Worm (Caenorhabditis elegans) whole organism, late embryonic: Measurements from ENCODE around the gene Y51A2D.13.

Experiments
- C08G9.2 ChIP-seq: sonication (generic microtip); optimal IDR thresholded peaks from 2 replicates; lab custom pipeline; 2016; ENCODE audit warnings: mild to moderate bottlenecking, missing genetic modification characterization, moderate library complexity, missing compliant biosample characterization
- F13H6.1 ChIP-seq: sonication (generic microtip); optimal IDR thresholded peaks from 2 replicates; lab custom pipeline; 2016; ENCODE audit warnings: missing genetic modification characterization, missing compliant biosample characterization
- ahr-1 ChIP-seq: sonication (generic microtip); optimal IDR thresholded peaks from 2 replicates; lab custom pipeline; 2016; ENCODE audit warnings: missing genetic modification characterization, missing compliant biosample characterization
- ama-1 ChIP-seq: fragments of 150-350 bp; optimal IDR thresholded peaks from 2 replicates; lab custom pipeline; 2014
- ceh-14 ChIP-seq: sonication (generic microtip); optimal IDR thresholded peaks from 2 replicates; lab custom pipeline; 2016; ENCODE audit warnings: missing genotype, missing genetic modification characterization, missing compliant biosample characterization
- ceh-18 ChIP-seq: sonication (generic microtip); optimal IDR thresholded peaks from 2 replicates; lab custom pipeline; 2016; ENCODE audit warnings: missing genetic modification characterization, missing compliant biosample characterization
- ceh-2 ChIP-seq: sonication (generic microtip); optimal IDR thresholded peaks from 2 replicates; lab custom pipeline; 2016; ENCODE audit warnings: missing genotype, missing genetic modification characterization, missing compliant biosample characterization
- ceh-24 ChIP-seq: sonication (generic microtip); optimal IDR thresholded peaks from 2 replicates; lab custom pipeline; 2016; ENCODE audit warnings: mild to moderate bottlenecking, missing genetic modification characterization, missing compliant biosample characterization
- ceh-31 ChIP-seq: sonication (generic microtip); optimal IDR thresholded peaks from 2 replicates; lab custom pipeline; 2016; ENCODE audit warnings: missing genetic modification characterization, missing compliant biosample characterization
- ceh-45 ChIP-seq: fragments of 200-800 bp; sonication (Bioruptor generic); IDR thresholded peaks from 2 replicates; pipeline ENCODE4 v1.3.6; 2022; ENCODE audit warnings: missing genetic modification reagents, missing genetic modification characterization, missing compliant biosample characterization
- ceh-48 ChIP-seq: sonication (generic microtip); optimal IDR thresholded peaks from 2 replicates; lab custom pipeline; 2016; ENCODE audit warnings: missing genetic modification characterization, inconsistent platforms, missing compliant biosample characterization
- ceh-6 ChIP-seq: fragments of 200-800 bp; sonication (Bioruptor generic); optimal IDR thresholded peaks from 2 replicates; lab custom pipeline; 2018; ENCODE audit warnings: mild to moderate bottlenecking, missing genetic modification characterization, missing compliant biosample characterization
- ceh-9 ChIP-seq: sonication (generic microtip); optimal IDR thresholded peaks from 2 replicates; lab custom pipeline; 2016; ENCODE audit warnings: mild to moderate bottlenecking, missing genetic modification characterization, inconsistent platforms, missing compliant biosample characterization
- dmd-4 ChIP-seq: sonication (generic microtip); optimal IDR thresholded peaks from 2 replicates; lab custom pipeline; 2016; ENCODE audit warnings: borderline replicate concordance, missing genetic modification characterization, missing compliant biosample characterization
- dve-1 ChIP-seq: sonication (generic microtip); optimal IDR thresholded peaks from 2 replicates; lab custom pipeline; 2017; ENCODE audit warnings: antibody characterized with exemption, mild to moderate bottlenecking, missing genetic modification characterization, missing compliant biosample characterization
- elt-2 ChIP-seq: sonication (generic microtip); optimal IDR thresholded peaks from 2 replicates; lab custom pipeline; 2016; ENCODE audit warnings: missing genetic modification reagents, missing genetic modification characterization, missing compliant biosample characterization
- eyg-1 ChIP-seq: sonication (generic microtip); optimal IDR thresholded peaks from 2 replicates; lab custom pipeline; 2016; ENCODE audit warnings: missing genotype, missing genetic modification characterization, missing compliant biosample characterization
- fax-1 ChIP-seq: sonication (generic microtip); optimal IDR thresholded peaks from 2 replicates; lab custom pipeline; 2016; ENCODE audit warnings: missing genotype, missing genetic modification characterization, missing compliant biosample characterization
- fkh-10 ChIP-seq: fragments of 150-350 bp; optimal IDR thresholded peaks from 2 replicates; lab custom pipeline; 2014; ENCODE audit warnings: missing biosample characterization, missing genetic modification reagents, missing genetic modification characterization
- gmeb-2 ChIP-seq: sonication (generic microtip); optimal IDR thresholded peaks from 2 replicates; lab custom pipeline; 2016; ENCODE audit warnings: missing genetic modification characterization, inconsistent platforms, missing compliant biosample characterization
- hlh-13 ChIP-seq: fragments of 200-800 bp; sonication (Bioruptor generic); optimal IDR thresholded peaks from 2 replicates; lab custom pipeline; 2018; ENCODE audit warnings: mild to moderate bottlenecking, missing genetic modification characterization, missing compliant biosample characterization
- hlh-30 ChIP-seq: sonication (generic microtip); optimal IDR thresholded peaks from 2 replicates; lab custom pipeline; 2017; ENCODE audit warnings: antibody characterized with exemption, missing genetic modification characterization, missing compliant biosample characterization; ENCODE audit not compliant: insufficient read depth
- mec-3 ChIP-seq: sonication (generic microtip); optimal IDR thresholded peaks from 2 replicates; lab custom pipeline; 2016; ENCODE audit warnings: borderline replicate concordance, missing genetic modification characterization, missing compliant biosample characterization
- nfya-1 ChIP-seq: sonication (generic microtip); optimal IDR thresholded peaks from 2 replicates; lab custom pipeline; 2017; ENCODE audit warnings: missing genetic modification characterization, mild to moderate bottlenecking, missing compliant biosample characterization, antibody characterized with exemption, moderate library complexity
- nhr-11 ChIP-seq: fragments of 150-350 bp; optimal IDR thresholded peaks from 2 replicates; lab custom pipeline; 2014; ENCODE audit warnings: missing biosample characterization, missing genetic modification characterization
- nhr-232 ChIP-seq: sonication (generic microtip); optimal IDR thresholded peaks from 2 replicates; lab custom pipeline; 2016; ENCODE audit warnings: missing genetic modification characterization, missing compliant biosample characterization
- pag-3 ChIP-seq: sonication (generic microtip); optimal IDR thresholded peaks from 2 replicates; lab custom pipeline; 2016; ENCODE audit warnings: missing compliant biosample characterization, missing genetic modification characterization, borderline replicate concordance
- pat-9 ChIP-seq: fragments of 200-800 bp; sonication (Bioruptor generic); optimal IDR thresholded peaks from 2 replicates; lab custom pipeline; 2018; ENCODE audit warnings: mild to moderate bottlenecking, missing genetic modification characterization, moderate library complexity, missing compliant biosample characterization
- pax-1 ChIP-seq: fragments of 150-350 bp; optimal IDR thresholded peaks from 2 replicates; lab custom pipeline; 2014; ENCODE audit warnings: missing biosample characterization, missing genetic modification characterization
- pha-2 ChIP-seq: sonication (generic microtip); optimal IDR thresholded peaks from 2 replicates; lab custom pipeline; 2017; ENCODE audit warnings: mild to moderate bottlenecking, missing genetic modification characterization, missing compliant biosample characterization
- pros-1 ChIP-seq: fragments of 150-350 bp; optimal IDR thresholded peaks from 2 replicates; lab custom pipeline; 2014; ENCODE audit warnings: missing biosample characterization, missing genetic modification reagents, missing genetic modification characterization
- ref-2 ChIP-seq: sonication (generic microtip); optimal IDR thresholded peaks from 2 replicates; lab custom pipeline; 2016; ENCODE audit warnings: missing genetic modification characterization, missing compliant biosample characterization
- sox-2 ChIP-seq: fragments of 200-800 bp; sonication (Bioruptor generic); IDR thresholded peaks from 2 replicates; pipeline ENCODE4 v1.3.6; 2022; ENCODE audit warnings: missing genetic modification reagents, missing genetic modification characterization, missing compliant biosample characterization
- sox-4 ChIP-seq: sonication (generic microtip); optimal IDR thresholded peaks from 2 replicates; lab custom pipeline; 2017; ENCODE audit warnings: mild to moderate bottlenecking, missing genetic modification characterization, inconsistent platforms, missing compliant biosample characterization
- syd-9 ChIP-seq: sonication (generic microtip); optimal IDR thresholded peaks from 2 replicates; lab custom pipeline; 2016; ENCODE audit warnings: mild to moderate bottlenecking, missing genetic modification characterization, moderate library complexity, missing compliant biosample characterization
- tbx-7 ChIP-seq: sonication (generic microtip); optimal IDR thresholded peaks from 2 replicates; lab custom pipeline; 2016; ENCODE audit warnings: missing genotype, missing genetic modification characterization, missing compliant biosample characterization
- ttx-3 ChIP-seq: sonication (generic microtip); optimal IDR thresholded peaks from 2 replicates; lab custom pipeline; 2016; ENCODE audit warnings: missing genetic modification reagents, missing genetic modification characterization, missing compliant biosample characterization
- unc-3 ChIP-seq, 2 experiments: fragments of 200-800 bp in 1 of 2; sonication (Bioruptor generic) in 1 of 2; sonication (generic microtip) in 1 of 2; conservative IDR thresholded peaks in 1 of 2; optimal IDR thresholded peaks in 1 of 2; 2 replicates each; pipeline versions ENCODE4 v1.3.6 to Lab custom; 2016 to 2022; ENCODE audit warnings: missing compliant biosample characterization in 2 of 2, missing genetic modification characterization in 2 of 2, missing genetic modification reagents in 1 of 2
- unc-42 ChIP-seq: sonication (generic microtip); optimal IDR thresholded peaks from 2 replicates; lab custom pipeline; 2016; ENCODE audit warnings: missing genotype, missing genetic modification characterization, missing compliant biosample characterization

The Y51A2D.13 gene

DNA sequence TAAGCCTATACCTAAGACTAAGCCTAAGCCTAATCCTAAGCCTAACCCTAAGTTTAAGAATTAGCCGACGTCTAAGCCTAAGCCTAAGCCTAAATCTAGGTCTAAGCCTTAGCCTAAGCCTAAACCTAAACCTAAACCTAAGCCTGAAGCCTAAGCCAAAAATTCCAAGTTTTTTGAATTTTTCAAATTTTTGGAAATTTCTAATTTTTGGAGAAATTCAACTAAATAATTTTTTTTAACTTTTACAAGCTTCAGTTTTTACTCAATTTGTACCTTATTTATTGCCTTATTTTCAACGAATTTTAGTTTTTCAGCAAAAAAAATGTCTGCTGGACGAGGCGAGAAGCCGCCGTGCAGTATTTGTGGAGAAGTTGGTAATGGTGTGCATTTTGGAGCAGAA is 36.7 kb upstream of the Y51A2D.13 start, which contains the start of gene nhr-70:
Gene nhr-70, plus strand, starts transcription at position 301 of the 400 bp plus-strand sequence.
- TF ChIP-seq gmeb-2 (tag; lab: Kevin White, UChicago) (no peak), fkh-10 (GFP tag; lab: Kevin White, UChicago) (no peak), ceh-45 (GFP tag; lab: Robert Waterston, UW) (no peak), pat-9 (tag; lab: Kevin White, UChicago) (no peak), ceh-14 (tag; lab: Kevin White, UChicago) (no peak), mec-3 (tag; lab: Kevin White, UChicago) (no peak), ceh-9 (tag; lab: Kevin White, UChicago) (no peak), ceh-48 (tag; lab: Kevin White, UChicago) (no peak), hlh-13 (no peak), nhr-232 (tag; lab: Kevin White, UChicago) (no peak), eyg-1 (tag; lab: Kevin White, UChicago) (no peak), unc-3 (GFP tag; conservative IDR thresholded peaks at IDR 0.05; lab: Robert Waterston, UW) (no peak), unc-3 (tag; optimal IDR thresholded peaks at IDR 0.05; lab: Kevin White, UChicago) (no peak), ref-2 (tag; lab: Kevin White, UChicago) (no peak), sox-2 (no peak), syd-9 (tag; lab: Kevin White, UChicago) (no peak), nhr-11 (no peak), fax-1 (no peak)

DNA sequence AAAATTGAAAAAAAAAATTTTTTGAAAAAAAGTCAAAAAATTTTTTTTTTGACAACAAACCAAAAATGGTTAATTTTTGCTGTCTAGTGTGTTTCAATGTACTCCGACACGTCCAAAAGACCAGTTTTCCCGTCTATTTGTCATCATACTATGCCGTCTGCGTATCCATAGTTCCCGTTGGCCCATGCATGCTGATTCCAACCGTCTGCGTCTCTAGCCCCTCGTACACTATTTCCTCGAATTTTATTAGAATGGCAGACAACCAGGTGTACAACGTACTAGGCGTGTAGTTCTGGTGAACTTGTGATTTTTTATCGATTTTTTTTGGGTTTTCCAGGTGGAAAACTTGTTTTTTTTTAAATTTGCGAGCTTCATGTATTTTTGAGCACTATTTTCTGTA is 34.9 kb upstream of the Y51A2D.13 start:
- TF ChIP-seq hlh-30 (peak; percentile 15), ceh-48 (tag; lab: Kevin White, UChicago) (peak; percentile 20), syd-9 (tag; lab: Kevin White, UChicago) (no peak), pha-2 (tag; lab: Kevin White, UChicago) (peak; percentile 25), ahr-1 (tag; lab: Kevin White, UChicago) (no peak), nfya-1 (tag; lab: Kevin White, UChicago) (peak; percentile 35), ceh-31 (tag; lab: Kevin White, UChicago) (peak; percentile 15), ceh-18 (tag; lab: Kevin White, UChicago) (no peak), ceh-2 (tag; lab: Kevin White, UChicago) (no peak), pax-1 (no peak), ceh-6 (GFP tag; lab: Kevin White, UChicago) (no peak), ceh-9 (tag; lab: Kevin White, UChicago) (no peak)

DNA sequence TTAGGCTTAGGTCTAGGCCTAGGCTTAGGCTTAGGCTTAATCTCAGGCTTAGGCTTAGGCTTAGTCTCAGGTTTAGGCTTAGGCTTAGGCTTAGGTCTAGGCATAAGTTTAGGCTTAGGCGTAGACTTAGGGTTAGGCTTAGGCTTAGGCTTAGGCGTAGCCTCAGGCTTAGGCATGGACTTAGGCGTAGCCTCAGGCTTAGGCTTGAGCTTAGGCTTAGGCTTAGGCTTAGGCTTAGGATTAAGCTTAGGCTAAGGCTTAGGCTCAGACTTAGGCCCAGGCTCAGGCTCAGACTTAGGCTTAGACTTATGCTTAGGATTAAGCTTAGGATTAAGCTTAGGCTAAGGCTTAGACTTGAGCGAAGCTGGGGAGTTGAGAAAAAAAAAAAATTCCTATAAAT is 33.6 kb upstream of the Y51A2D.13 start:
- peak; percentile 98 for TF ChIP-seq dve-1 (tag; lab: Kevin White, UChicago)
- TF ChIP-seq sox-4 = no peak

DNA sequence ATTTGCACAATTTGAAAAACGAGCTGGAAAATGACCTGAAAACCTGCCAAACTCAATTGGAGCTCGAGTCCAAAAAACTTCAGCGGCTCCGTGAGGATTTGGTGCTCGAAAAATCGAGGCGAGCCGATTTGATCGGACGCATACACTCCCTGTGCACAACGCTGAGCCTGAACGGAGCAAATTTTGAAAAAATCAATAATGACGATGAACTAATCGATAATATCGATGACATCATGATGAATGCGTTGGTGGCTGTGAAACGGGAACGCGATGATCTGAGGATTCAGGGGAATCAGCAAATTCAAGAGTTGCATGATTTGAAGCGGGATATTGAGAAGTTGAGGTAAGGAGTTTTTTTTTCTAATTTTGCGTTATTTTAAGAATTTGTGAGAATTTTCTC is 25.9 kb upstream of the Y51A2D.13 start:
- TF ChIP-seq F13H6.1 (tag; lab: Kevin White, UChicago) (no peak), ama-1 (lab: Kevin White, UChicago) (no peak), pros-1 (no peak), ttx-3 (tag; lab: Kevin White, UChicago) (no peak), ceh-2 (tag; lab: Kevin White, UChicago) (no peak), dmd-4 (tag; lab: Kevin White, UChicago) (no peak), pag-3 (tag; lab: Kevin White, UChicago) (no peak), elt-2 (tag; lab: Kevin White, UChicago) (no peak), tbx-7 (tag; lab: Kevin White, UChicago) (no peak), C08G9.2 (tag; lab: Kevin White, UChicago) (no peak), ceh-24 (tag; lab: Kevin White, UChicago) (no peak), unc-42 (tag; lab: Kevin White, UChicago) (no peak), pha-2 (tag; lab: Kevin White, UChicago) (no peak)
